Worm (Caenorhabditis elegans) whole organism, L1 larva: ENCODE measurements around the gene clec-25.

Experiments used
- aha-1 ChIP-seq: fragments of 150-350 bp; optimal IDR thresholded peaks from 2 replicates; lab custom pipeline; 2014; ENCODE audit warnings: missing biosample characterization, missing genetic modification characterization
- aly-2 ChIP-seq: fragments of 150-350 bp; optimal IDR thresholded peaks from 2 replicates; lab custom pipeline; 2014; ENCODE audit warnings: missing biosample characterization, missing genetic modification characterization
- ces-1 ChIP-seq: fragments of 150-350 bp; optimal IDR thresholded peaks from 2 replicates; lab custom pipeline; 2014; ENCODE audit warnings: missing biosample characterization, missing genetic modification reagents, missing genetic modification characterization
- dsc-1 ChIP-seq: sonication (generic microtip); optimal IDR thresholded peaks from 2 replicates; lab custom pipeline; 2016; ENCODE audit warnings: mild to moderate bottlenecking, missing genetic modification characterization, missing compliant biosample characterization
- efl-1 ChIP-seq, 4 experiments: fragments of 150-350 bp; optimal IDR thresholded peaks in 3 of 4; peaks in 1 of 4; 1 replicate in 1 of 4; 2 replicates in 3 of 4; lab custom pipeline; 2014; ENCODE audit warnings: missing biosample characterization in 2 of 4, missing genetic modification characterization in 2 of 4, missing genetic modification reagents in 2 of 4
- ets-5 ChIP-seq: fragments of 200-800 bp; sonication (Bioruptor generic); IDR thresholded peaks from 2 replicates; pipeline ENCODE4 v1.3.6; 2022; ENCODE audit warnings: missing genetic modification characterization, missing compliant biosample characterization
- isw-1 ChIP-seq: fragments of 200-800 bp; sonication (Bioruptor generic); IDR thresholded peaks from 2 replicates; pipeline ENCODE4 v1.3.6; 2022; ENCODE audit warnings: missing genetic modification characterization, missing compliant biosample characterization
- sox-4 ChIP-seq: sonication (generic microtip); optimal IDR thresholded peaks from 2 replicates; lab custom pipeline; 2016; ENCODE audit warnings: missing genetic modification characterization, missing compliant biosample characterization
- swsn-7 ChIP-seq: sonication (generic microtip); optimal IDR thresholded peaks from 2 replicates; lab custom pipeline; 2016; ENCODE audit warnings: missing genetic modification characterization, missing compliant biosample characterization
- unc-130 ChIP-seq: fragments of 150-350 bp; optimal IDR thresholded peaks from 2 replicates; lab custom pipeline; 2017; ENCODE audit warnings: missing biosample characterization, missing genetic modification characterization, inconsistent platforms
- zag-1 ChIP-seq: fragments of 150-350 bp; optimal IDR thresholded peaks from 2 replicates; lab custom pipeline; 2014; ENCODE audit warnings: missing biosample characterization, missing genetic modification characterization
- ztf-11 ChIP-seq, 2 experiments: sonication (generic microtip); optimal IDR thresholded peaks; 2 replicates each; lab custom pipeline; 2016 to 2017; ENCODE audit warnings: missing genetic modification characterization in 2 of 2, missing biosample characterization in 1 of 2, missing compliant biosample characterization in 1 of 2

DNA sequence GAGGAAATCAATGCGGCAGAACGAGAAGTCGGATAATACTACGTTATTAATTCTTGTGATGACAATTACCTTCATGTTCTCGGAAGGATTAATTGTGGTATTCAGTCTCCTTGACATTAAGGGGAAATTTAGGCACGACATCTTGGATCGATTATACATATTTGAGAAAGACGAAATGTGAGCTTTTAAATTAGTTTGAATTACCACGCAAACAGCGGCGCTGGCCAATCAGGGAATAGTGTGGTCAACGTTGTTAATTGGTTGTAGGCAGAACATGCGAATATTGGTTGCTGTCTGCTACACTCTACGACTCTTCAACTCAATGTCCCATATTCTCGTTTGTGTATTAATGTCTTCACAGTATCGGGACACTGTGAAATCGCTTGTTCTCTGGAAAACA lies 31.9 kb downstream of the clec-25 start, which contains the start of gene F49A5.10:
- no peak for TF ChIP-seq ces-1
- TF ChIP-seq isw-1, result no peak
- TF ChIP-seq swsn-7 (tag; lab: Kevin White, UChicago), result no peak
- TF ChIP-seq ets-5, result no peak
- no peak for TF ChIP-seq aly-2 (tag; lab: Kevin White, UChicago)
- no peak for TF ChIP-seq efl-1 (optimal IDR thresholded peaks at IDR 0.05; lab: Kevin White, UChicago)
- no peak for TF ChIP-seq efl-1 (GFP tag; optimal IDR thresholded peaks at IDR 0.05 in 1 of 2; lab: Kevin White, UChicago)
- TF ChIP-seq aha-1, result no peak
- TF ChIP-seq dsc-1 (tag; lab: Kevin White, UChicago), result no peak
- TF ChIP-seq unc-130, result no peak
- TF ChIP-seq zag-1 (tag; lab: Kevin White, UChicago), result no peak
- TF ChIP-seq ztf-11 (tag; optimal IDR thresholded peaks at IDR 0.05; lab: Kevin White, UChicago), result no peak
- no peak for TF ChIP-seq sox-4 (tag; lab: Kevin White, UChicago)
